Worm (Caenorhabditis elegans) whole organism, early embryonic: ENCODE measurements around the gene mfsd-13.2.

Experiments
- F13C5.2 ChIP-seq: sonication (generic microtip); optimal IDR thresholded peaks from 2 replicates; lab custom pipeline; 2017; ENCODE audit warnings: mild to moderate bottlenecking, missing genetic modification characterization, inconsistent platforms, missing compliant biosample characterization
- ama-1 ChIP-seq: fragments of 150-350 bp; optimal IDR thresholded peaks from 2 replicates; lab custom pipeline; 2014
- ceh-36 ChIP-seq: sonication (generic microtip); optimal IDR thresholded peaks from 2 replicates; lab custom pipeline; 2016; ENCODE audit warnings: missing genetic modification characterization, inconsistent platforms, missing compliant biosample characterization
- tbx-37 ChIP-seq: fragments of 200-800 bp; sonication (Bioruptor generic); conservative IDR thresholded peaks from 2 replicates; pipeline ENCODE4 v1.3.6; 2022; ENCODE audit warnings: missing genetic modification reagents, missing genetic modification characterization, missing compliant biosample characterization
- tra-4 ChIP-seq: sonication (generic microtip); optimal IDR thresholded peaks from 2 replicates; lab custom pipeline; 2017; ENCODE audit warnings: missing genetic modification characterization, missing compliant biosample characterization

- TF ChIP-seq tbx-37 (GFP tag; lab: Robert Waterston, UW) (no peak), ama-1 (lab: Kevin White, UChicago) (no peak), ceh-36 (no peak), tra-4 (tag; lab: Kevin White, UChicago) (no peak), F13C5.2 (no peak)
These were observed at the start of gene mfsd-13.2 for ce11 chrII:7165749-7166148.
